Fruit fly (Drosophila melanogaster) whole organism, embryonic: Measurements from ENCODE around the gene AstA-R1.

Experiments used
- Abd-B ChIP-seq: fragments of 200-800 bp; sonication (Bioruptor generic); optimal IDR thresholded peaks from 2 replicates; lab custom pipeline; 2018; ENCODE audit warnings: missing biosample characterization, mild to moderate bottlenecking, missing genetic modification characterization, moderate library complexity
- Awh ChIP-seq: fragments of 200-800 bp; sonication (Bioruptor generic); IDR thresholded peaks from 2 replicates; pipeline ENCODE4, ENCODE4 v1.3.6; 2022; ENCODE audit warnings: missing biosample characterization, missing genetic modification characterization
- CG10147 ChIP-seq: fragments of 200-800 bp; sonication (Bioruptor generic); optimal IDR thresholded peaks from 2 replicates; lab custom pipeline; 2019; ENCODE audit warnings: missing biosample characterization, mild to moderate bottlenecking, missing genetic modification characterization, moderate library complexity
- CG11085 ChIP-seq: fragments of 200-800 bp; sonication (Bioruptor generic); IDR thresholded peaks from 2 replicates; pipeline ENCODE4 v1.3.6; 2022; ENCODE audit warnings: missing biosample characterization, missing genetic modification characterization
- CG14050 ChIP-seq: fragments of 200-800 bp; sonication (Bioruptor generic); IDR thresholded peaks from 3 replicates; pipeline ENCODE4 v1.3.6; 2022; ENCODE audit warnings: missing biosample characterization, missing genetic modification characterization
- CG14710 ChIP-seq: fragments of 200-800 bp; sonication (Bioruptor generic); optimal IDR thresholded peaks from 3 replicates; lab custom pipeline; 2019; ENCODE audit warnings: missing biosample characterization, mild to moderate bottlenecking, missing genetic modification characterization, moderate library complexity
- CG14860 ChIP-seq: fragments of 200-800 bp; sonication (Bioruptor generic); IDR thresholded peaks from 3 replicates; pipeline ENCODE4 v1.3.6; 2022; ENCODE audit warnings: missing biosample characterization, missing genetic modification characterization; ENCODE audit not compliant: partially characterized antibody
- CG16863 ChIP-seq: fragments of 200-800 bp; sonication (Bioruptor generic); optimal IDR thresholded peaks from 3 replicates; lab custom pipeline; 2016; ENCODE audit warnings: missing biosample characterization, missing genetic modification characterization
- CG17385 ChIP-seq: fragments of 200-800 bp; sonication (Bioruptor generic); optimal IDR thresholded peaks from 3 replicates; lab custom pipeline; 2018; ENCODE audit warnings: missing biosample characterization, mild to moderate bottlenecking, missing genetic modification characterization
- CG17912 ChIP-seq: fragments of 200-800 bp; sonication (Bioruptor generic); optimal IDR thresholded peaks from 2 replicates; lab custom pipeline; 2018; ENCODE audit warnings: missing biosample characterization, mild to moderate bottlenecking, missing genetic modification characterization
- CG18476 ChIP-seq: fragments of 200-800 bp; sonication (Bioruptor generic); optimal IDR thresholded peaks from 2 replicates; lab custom pipeline; 2016; ENCODE audit warnings: missing biosample characterization, mild to moderate bottlenecking, missing genetic modification characterization
- CG2712 ChIP-seq: fragments of 200-800 bp; optimal IDR thresholded peaks from 3 replicates; lab custom pipeline; 2019; ENCODE audit warnings: missing biosample characterization, mild to moderate bottlenecking, missing genetic modification characterization, moderate library complexity
- CG3065 ChIP-seq: fragments of 200-800 bp; sonication (Bioruptor generic); optimal IDR thresholded peaks from 2 replicates; lab custom pipeline; 2016; ENCODE audit warnings: missing biosample characterization, missing genetic modification characterization
- CG31441 ChIP-seq: fragments of 200-800 bp; sonication (Bioruptor generic); IDR thresholded peaks from 2 replicates; pipeline ENCODE4 v1.3.6; 2022; ENCODE audit warnings: missing biosample characterization, missing genetic modification characterization
- CG7372 ChIP-seq: fragments of 200-800 bp; sonication (Bioruptor generic); IDR thresholded peaks from 2 replicates; pipeline ENCODE4 v1.3.6; 2022; ENCODE audit warnings: missing biosample characterization, missing genetic modification characterization
- CG7987 ChIP-seq: fragments of 200-800 bp; sonication (Bioruptor generic); optimal IDR thresholded peaks from 2 replicates; lab custom pipeline; 2018; ENCODE audit warnings: missing biosample characterization, mild to moderate bottlenecking, missing genetic modification characterization, moderate library complexity
- CG8089 ChIP-seq: fragments of 200-800 bp; sonication (Bioruptor generic); optimal IDR thresholded peaks from 3 replicates; lab custom pipeline; 2016; ENCODE audit warnings: missing biosample characterization, missing genetic modification characterization
- CG8281 ChIP-seq: fragments of 200-800 bp; sonication (Bioruptor generic); optimal IDR thresholded peaks from 2 replicates; lab custom pipeline; 2018; ENCODE audit warnings: missing biosample characterization, mild to moderate bottlenecking, missing genetic modification characterization, moderate library complexity
- CG8388 ChIP-seq: fragments of 200-800 bp; sonication (Bioruptor generic); optimal IDR thresholded peaks from 2 replicates; lab custom pipeline; 2019; ENCODE audit warnings: missing biosample characterization, mild to moderate bottlenecking, missing genetic modification characterization, moderate library complexity
- CG9727 ChIP-seq: fragments of 200-800 bp; sonication (Bioruptor generic); optimal IDR thresholded peaks from 3 replicates; lab custom pipeline; 2017; ENCODE audit warnings: missing biosample characterization, mild to moderate bottlenecking, missing genetic modification characterization
- Dll ChIP-seq: fragments of 200-800 bp; sonication (Bioruptor generic); IDR thresholded peaks from 4 replicates; pipeline ENCODE4 v1.3.6; 2022; ENCODE audit warnings: missing biosample characterization, missing genetic modification characterization; ENCODE audit not compliant: partially characterized antibody
- Dref ChIP-seq: fragments of 200-800 bp; sonication (Bioruptor generic); IDR thresholded peaks from 2 replicates; pipeline ENCODE4 v1.3.6; 2022; ENCODE audit warnings: missing biosample characterization, missing genetic modification characterization
- E2f1 ChIP-seq: fragments of 200-800 bp; sonication (Bioruptor generic); IDR thresholded peaks from 2 replicates; pipeline ENCODE4 v1.3.6; 2022; ENCODE audit warnings: missing biosample characterization, missing genetic modification characterization
- Gsc ChIP-seq: fragments of 200-800 bp; sonication (Bioruptor generic); IDR thresholded peaks from 2 replicates; pipeline ENCODE4 v1.3.6; 2022; ENCODE audit warnings: missing biosample characterization, missing genetic modification characterization
- Hey ChIP-seq: fragments of 200-800 bp; sonication (Bioruptor generic); optimal IDR thresholded peaks from 3 replicates; lab custom pipeline; 2018; ENCODE audit warnings: missing biosample characterization, mild to moderate bottlenecking, missing genetic modification characterization
- HmgZ ChIP-seq: fragments of 200-800 bp; sonication (Bioruptor generic); optimal IDR thresholded peaks from 2 replicates; lab custom pipeline; 2018; ENCODE audit warnings: missing biosample characterization, mild to moderate bottlenecking, missing genetic modification characterization
- Poxn ChIP-seq: fragments of 200-800 bp; sonication (Bioruptor generic); IDR thresholded peaks from 2 replicates; pipeline ENCODE4 v1.3.6; 2022; ENCODE audit warnings: missing biosample characterization, missing genetic modification characterization
- Sox102F ChIP-seq: fragments of 200-800 bp; sonication (Bioruptor generic); optimal IDR thresholded peaks from 2 replicates; lab custom pipeline; 2018; ENCODE audit warnings: missing biosample characterization, mild to moderate bottlenecking, missing genetic modification characterization, moderate library complexity
- az2 ChIP-seq: fragments of 200-800 bp; sonication (Bioruptor generic); optimal IDR thresholded peaks from 3 replicates; lab custom pipeline; 2016; ENCODE audit warnings: missing biosample characterization, missing genetic modification characterization
- crc ChIP-seq: fragments of 200-800 bp; sonication (Bioruptor generic); optimal IDR thresholded peaks from 2 replicates; lab custom pipeline; 2016; ENCODE audit warnings: missing biosample characterization, missing genetic modification characterization
- danr ChIP-seq: fragments of 200-800 bp; sonication (Bioruptor generic); IDR thresholded peaks from 2 replicates; pipeline ENCODE4 v1.3.6; 2022; ENCODE audit warnings: missing biosample characterization, missing genetic modification characterization
- dimm ChIP-seq: fragments of 200-800 bp; sonication (Bioruptor generic); IDR thresholded peaks from 2 replicates; pipeline ENCODE4 v1.3.6; 2022; ENCODE audit warnings: missing biosample characterization, missing genetic modification characterization
- ems ChIP-seq: fragments of 200-800 bp; sonication (Bioruptor generic); optimal IDR thresholded peaks from 3 replicates; lab custom pipeline; 2016; ENCODE audit warnings: missing biosample characterization, missing genetic modification characterization
- gro ChIP-seq: fragments of 200-800 bp; sonication (Bioruptor generic); optimal IDR thresholded peaks from 2 replicates; lab custom pipeline; 2016; ENCODE audit warnings: missing biosample characterization, missing genetic modification characterization
- ind ChIP-seq: fragments of 200-800 bp; sonication (Bioruptor generic); optimal IDR thresholded peaks from 3 replicates; lab custom pipeline; 2016; ENCODE audit warnings: missing biosample characterization, missing genetic modification characterization
- nerfin-1 ChIP-seq: fragments of 200-800 bp; sonication (Bioruptor generic); optimal IDR thresholded peaks from 3 replicates; lab custom pipeline; 2019; ENCODE audit warnings: missing biosample characterization, mild to moderate bottlenecking, missing genetic modification characterization, moderate library complexity
- nerfin-2 ChIP-seq: fragments of 200-800 bp; sonication (Bioruptor generic); IDR thresholded peaks from 2 replicates; pipeline ENCODE4 v1.3.6; 2022; ENCODE audit warnings: missing biosample characterization, missing genetic modification characterization; ENCODE audit not compliant: partially characterized antibody
- org-1 ChIP-seq: fragments of 200-800 bp; sonication (Bioruptor generic); optimal IDR thresholded peaks from 2 replicates; lab custom pipeline; 2017; ENCODE audit warnings: missing biosample characterization, missing genetic modification characterization
- pho ChIP-seq: fragments of 200-800 bp; sonication (Bioruptor generic); optimal IDR thresholded peaks from 2 replicates; lab custom pipeline; 2016; ENCODE audit warnings: missing biosample characterization, missing genetic modification characterization
- psq ChIP-seq: fragments of 200-800 bp; sonication (Bioruptor generic); optimal IDR thresholded peaks from 2 replicates; lab custom pipeline; 2017; ENCODE audit warnings: missing biosample characterization, missing genetic modification characterization
- ranshi ChIP-seq: fragments of 200-800 bp; sonication (Bioruptor generic); IDR thresholded peaks from 2 replicates; pipeline ENCODE4 v1.3.6; 2022; ENCODE audit warnings: missing biosample characterization, missing genetic modification characterization
- scrt ChIP-seq: fragments of 200-800 bp; sonication (Bioruptor generic); optimal IDR thresholded peaks from 2 replicates; lab custom pipeline; 2018; ENCODE audit warnings: missing biosample characterization, mild to moderate bottlenecking, missing genetic modification characterization, moderate library complexity
- sd ChIP-seq: fragments of 200-800 bp; sonication (Bioruptor generic); optimal IDR thresholded peaks from 3 replicates; lab custom pipeline; 2018; ENCODE audit warnings: missing biosample characterization, mild to moderate bottlenecking, missing genetic modification characterization, moderate library complexity
- seq ChIP-seq: fragments of 200-800 bp; sonication (Bioruptor generic); IDR thresholded peaks from 2 replicates; pipeline ENCODE4 v1.3.6; 2022; ENCODE audit warnings: missing biosample characterization, missing genetic modification characterization
- slbo ChIP-seq: fragments of 200-800 bp; sonication (Bioruptor generic); IDR thresholded peaks from 2 replicates; pipeline ENCODE4 v1.3.6; 2022; ENCODE audit warnings: missing biosample characterization, missing genetic modification characterization
- tio ChIP-seq: fragments of 200-800 bp; sonication (Bioruptor generic); optimal IDR thresholded peaks from 2 replicates; lab custom pipeline; 2017; ENCODE audit warnings: missing biosample characterization, missing genetic modification characterization, inconsistent platforms
- unpg ChIP-seq: fragments of 200-800 bp; sonication (Bioruptor generic); optimal IDR thresholded peaks from 3 replicates; lab custom pipeline; 2018; ENCODE audit warnings: missing biosample characterization, mild to moderate bottlenecking, missing genetic modification characterization, moderate library complexity
- yki ChIP-seq: fragments of >200 bp; optimal IDR thresholded peaks from 3 replicates; lab custom pipeline; 2018

AstA-R1 gene

dm6 chrX:3695151-3695988, 121.0 kb downstream of the AstA-R1 start (continued):
- TF ChIP-seq E2f1 (GFP tag; lab: Robert Waterston, UW) (no peak), crc (no peak), unpg (peak; percentile 4), pho (GFP tag; lab: Kevin White, UChicago) (no peak), CG16863 (no peak), nerfin-1 (tag; lab: Kevin White, UChicago) (no peak), Sox102F (GFP tag; lab: Kevin White, UChicago) (peak; percentile 18), Dll (peak; percentile 22; the same call in 1 of the 4 replicates), CG17385 (GFP tag; lab: Kevin White, UChicago) (peak; percentile 12), yki (peak; percentile 86), CG10147 (GFP tag; lab: Kevin White, UChicago) (no peak), Gsc (GFP tag; lab: Robert Waterston, UW) (no peak), scrt (peak; percentile 89), ems (GFP tag; lab: Kevin White, UChicago) (no peak), CG8089 (no peak)

- TF ChIP-seq nerfin-1 (tag; lab: Kevin White, UChicago), result peak; percentile 23
- no peak for TF ChIP-seq slbo
- no peak for TF ChIP-seq CG14050 (GFP tag; lab: Robert Waterston, UW)
- no peak for TF ChIP-seq Awh (GFP tag; lab: Robert Waterston, UW)
- no peak for TF ChIP-seq CG3065 (GFP tag; lab: Kevin White, UChicago)
- TF ChIP-seq CG7372 (GFP tag; lab: Robert Waterston, UW), result no peak
- TF ChIP-seq Dref (GFP tag; lab: Robert Waterston, UW), result no peak
- TF ChIP-seq CG14710, result peak; percentile 2
- no peak for TF ChIP-seq tio (GFP tag; lab: Kevin White, UChicago)
- TF ChIP-seq az2, result peak; percentile 12
- no peak for TF ChIP-seq CG17912 (GFP tag; lab: Kevin White, UChicago)
- TF ChIP-seq seq, result no peak
- TF ChIP-seq Poxn (GFP tag; lab: Robert Waterston, UW), result no peak
- TF ChIP-seq org-1, result no peak
- 0 out of 2 replicates have a peak, but pooled peaks have one; percentile 30 for TF ChIP-seq CG31441 (GFP tag; lab: Robert Waterston, UW)
- no peak for TF ChIP-seq CG14860 (GFP tag; lab: Robert Waterston, UW)
- TF ChIP-seq sd (tag; lab: Kevin White, UChicago), result no peak
- TF ChIP-seq CG7987 (GFP tag; lab: Kevin White, UChicago), result no peak
- TF ChIP-seq Dll, result no peak
- peak; percentile 42 for TF ChIP-seq Hey
- TF ChIP-seq CG8281 (tag; lab: Kevin White, UChicago), result no peak
- TF ChIP-seq ind (GFP tag; lab: Kevin White, UChicago), result no peak
- no peak for TF ChIP-seq dimm
- no peak for TF ChIP-seq gro (GFP tag; lab: Kevin White, UChicago)
- TF ChIP-seq danr, result no peak
- no peak for TF ChIP-seq nerfin-2 (GFP tag; lab: Robert Waterston, UW)
- no peak for TF ChIP-seq yki
- no peak for TF ChIP-seq CG18476 (GFP tag; lab: Kevin White, UChicago)
- no peak for TF ChIP-seq CG11085 (GFP tag; lab: Robert Waterston, UW)
- no peak for TF ChIP-seq Abd-B (GFP tag; lab: Kevin White, UChicago)
- TF ChIP-seq ranshi (GFP tag; lab: Robert Waterston, UW), result no peak
- TF ChIP-seq CG8388 (GFP tag; lab: Kevin White, UChicago), result no peak
- TF ChIP-seq HmgZ (tag; lab: Kevin White, UChicago), result no peak
- peak; percentile 37 for TF ChIP-seq CG2712 (tag; lab: Kevin White, UChicago)
- TF ChIP-seq CG9727 (GFP tag; lab: Kevin White, UChicago), result no peak
- TF ChIP-seq psq (GFP tag; lab: Kevin White, UChicago), result no peak
Measured at dm6 chrX:3696540-3697206, 122.3 kb downstream of the AstA-R1 start.
